Worm (Caenorhabditis elegans) whole organism, mixed stage, embryonic: ENCODE measurements around the gene C52E2.5.
A peak's percentile ranks its signal among the peaks of the same experiment; 100 is the strongest.
"Not testable (repeated sequence)": the region's sequence is repeated elsewhere in the genome, so short reads cannot be mapped to it uniquely, and the experiment has no call there.

Experiments
- bed-3 ChIP-seq: fragments of 200-800 bp; sonication (Bioruptor generic); optimal IDR thresholded peaks from 3 replicates; lab custom pipeline; 2018; ENCODE audit warnings: mild to moderate bottlenecking, missing genetic modification characterization, moderate library complexity, missing compliant biosample characterization
- ceh-39 ChIP-seq: fragments of 150-350 bp; optimal IDR thresholded peaks from 2 replicates; lab custom pipeline; 2014; ENCODE audit warnings: missing biosample characterization, missing genetic modification characterization
- ceh-43 ChIP-seq: fragments of 200-800 bp; sonication (Bioruptor generic); optimal IDR thresholded peaks from 2 replicates; lab custom pipeline; 2018; ENCODE audit warnings: mild to moderate bottlenecking, missing genetic modification characterization, moderate library complexity, missing compliant biosample characterization
- ces-1 ChIP-seq: fragments of 150-350 bp; optimal IDR thresholded peaks from 2 replicates; lab custom pipeline; 2014; ENCODE audit warnings: missing biosample characterization, missing genetic modification reagents, missing genetic modification characterization
- drap-1 ChIP-seq: fragments of 200-800 bp; sonication (Bioruptor generic); optimal IDR thresholded peaks from 3 replicates; lab custom pipeline; 2018; ENCODE audit warnings: mild to moderate bottlenecking, missing genetic modification characterization, missing compliant biosample characterization
- elt-1 ChIP-seq: sonication (generic microtip); optimal IDR thresholded peaks from 2 replicates; lab custom pipeline; 2017; ENCODE audit warnings: missing genetic modification characterization, mild to moderate bottlenecking, missing compliant biosample characterization, antibody characterized with exemption, moderate library complexity, borderline replicate concordance; ENCODE audit not compliant: insufficient read depth
- elt-3 ChIP-seq: fragments of 150-350 bp; optimal IDR thresholded peaks from 2 replicates; lab custom pipeline; 2014; ENCODE audit warnings: missing biosample characterization, missing genetic modification characterization
- flh-1 ChIP-seq: fragments of 200-800 bp; sonication (Bioruptor generic); optimal IDR thresholded peaks from 2 replicates; lab custom pipeline; 2018; ENCODE audit warnings: mild to moderate bottlenecking, missing genetic modification characterization, moderate library complexity, missing compliant biosample characterization
- ham-2 ChIP-seq: fragments of 200-800 bp; sonication (Bioruptor generic); optimal IDR thresholded peaks from 2 replicates; lab custom pipeline; 2018; ENCODE audit warnings: mild to moderate bottlenecking, missing genetic modification characterization, missing compliant biosample characterization
- hlh-1 ChIP-seq: fragments of 150-350 bp; optimal IDR thresholded peaks from 2 replicates; lab custom pipeline; 2014; ENCODE audit warnings: missing biosample characterization, missing genetic modification reagents, missing genetic modification characterization
- lin-13 ChIP-seq: fragments of 150-350 bp; optimal IDR thresholded peaks from 2 replicates; lab custom pipeline; 2014; ENCODE audit warnings: missing biosample characterization, missing genetic modification characterization
- lin-32 ChIP-seq: fragments of 200-800 bp; sonication (Bioruptor generic); optimal IDR thresholded peaks from 2 replicates; lab custom pipeline; 2018; ENCODE audit warnings: mild to moderate bottlenecking, missing genetic modification characterization, missing compliant biosample characterization
- lsy-2 ChIP-seq: fragments of 150-350 bp; optimal IDR thresholded peaks from 2 replicates; lab custom pipeline; 2014; ENCODE audit warnings: missing biosample characterization, missing genetic modification characterization
- mep-1 ChIP-seq: fragments of 150-350 bp; optimal IDR thresholded peaks from 2 replicates; lab custom pipeline; 2017; ENCODE audit warnings: missing biosample characterization, missing genetic modification reagents, missing genetic modification characterization, inconsistent platforms
- mls-2 ChIP-seq: sonication (generic microtip); optimal IDR thresholded peaks from 2 replicates; lab custom pipeline; 2016; ENCODE audit warnings: mild to moderate bottlenecking, missing genetic modification characterization, moderate library complexity, missing compliant biosample characterization
- nhr-2 ChIP-seq: fragments of 150-350 bp; optimal IDR thresholded peaks from 2 replicates; lab custom pipeline; 2014; ENCODE audit warnings: missing biosample characterization, missing genetic modification characterization
- nhr-237 ChIP-seq: fragments of 150-350 bp; optimal IDR thresholded peaks from 2 replicates; lab custom pipeline; 2014; ENCODE audit warnings: missing biosample characterization, missing genetic modification characterization
- nhr-28 ChIP-seq: fragments of 150-350 bp; optimal IDR thresholded peaks from 2 replicates; lab custom pipeline; 2014; ENCODE audit warnings: missing biosample characterization, missing genetic modification characterization
- nhr-76 ChIP-seq: sonication (generic microtip); optimal IDR thresholded peaks from 2 replicates; lab custom pipeline; 2017; ENCODE audit warnings: missing biosample characterization, missing genetic modification characterization
- sptf-1 ChIP-seq: sonication (generic microtip); optimal IDR thresholded peaks from 2 replicates; lab custom pipeline; 2017; ENCODE audit warnings: mild to moderate bottlenecking, missing genetic modification characterization, moderate library complexity, missing compliant biosample characterization
- tbx-8 ChIP-seq: fragments of 200-800 bp; sonication (Bioruptor generic); optimal IDR thresholded peaks from 2 replicates; lab custom pipeline; 2018; ENCODE audit warnings: mild to moderate bottlenecking, missing genetic modification characterization, moderate library complexity, missing compliant biosample characterization
- unc-120 ChIP-seq: sonication (generic microtip); optimal IDR thresholded peaks from 2 replicates; lab custom pipeline; 2017; ENCODE audit warnings: missing genetic modification characterization, missing compliant biosample characterization; ENCODE audit not compliant: poor library complexity, severe bottlenecking
- unc-39 ChIP-seq: fragments of 150-350 bp; optimal IDR thresholded peaks from 2 replicates; lab custom pipeline; 2014; ENCODE audit warnings: missing biosample characterization, missing genetic modification characterization
- zip-8 ChIP-seq: fragments of 150-350 bp; optimal IDR thresholded peaks from 2 replicates; lab custom pipeline; 2014; ENCODE audit warnings: missing biosample characterization, missing genetic modification characterization
- ztf-11 ChIP-seq: fragments of 150-350 bp; optimal IDR thresholded peaks from 2 replicates; lab custom pipeline; 2014; ENCODE audit warnings: missing biosample characterization, missing genetic modification characterization

C52E2.5 gene

ce11 chrII:1864278-1864677 is 21.5 kb upstream of the C52E2.5 start, which contains the start of gene C16C4.17:
TSS of gene C16C4.17 (plus strand) at chrII:1864578.
- TF ChIP-seq ztf-11 (tag; lab: Kevin White, UChicago) (no peak), unc-39 (tag; lab: Kevin White, UChicago) (no peak)

- not testable (repeated sequence) for TF ChIP-seq ces-1; nhr-28 (tag; lab: Kevin White, UChicago); elt-1 (tag; lab: Kevin White, UChicago)
Measured at ce11 chrII:1862334-1862733, 19.6 kb upstream of the C52E2.5 start, which contains the start of gene fbxb-98. TSS of gene fbxb-98 (plus strand) at chrII:1862634.

ce11 chrII:1861285-1861793 is 18.6 kb upstream of the C52E2.5 start, which contains the start of gene C16C4.18:
TSS of gene C16C4.18 (minus strand) at chrII:1861335.
- TF ChIP-seq mep-1, result peak; percentile 2
- TF ChIP-seq, all 35 proteins: peak for 1; not testable (repeated sequence) for 34

DNA sequence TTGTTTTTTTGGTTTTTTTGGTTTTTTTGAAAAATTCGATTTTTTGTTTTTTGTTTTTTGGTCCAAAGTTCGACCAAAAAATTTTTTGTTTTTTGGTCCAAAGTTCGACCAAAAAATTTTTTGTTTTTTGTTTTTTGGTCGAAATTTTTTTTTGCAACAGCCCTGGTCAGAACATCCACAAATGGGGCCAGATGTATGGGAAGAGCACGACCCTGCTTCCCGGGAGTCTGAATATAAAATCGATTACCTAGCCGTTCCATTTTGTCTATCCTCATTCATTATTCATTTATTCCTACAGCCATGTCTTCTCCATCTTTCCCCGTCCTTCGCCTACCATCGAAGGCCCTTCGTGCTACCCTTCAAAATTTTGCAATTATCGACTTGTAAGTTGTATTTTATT is 11.4 kb upstream of the C52E2.5 start, which contains the start of gene fbxb-95:
Gene fbxb-95, plus strand, starts transcription at position 301 of the 400 bp plus-strand sequence.
- not testable (repeated sequence) for TF ChIP-seq ces-1; hlh-1 (tag; lab: Kevin White, UChicago); ham-2 (GFP tag; lab: Kevin White, UChicago)

DNA sequence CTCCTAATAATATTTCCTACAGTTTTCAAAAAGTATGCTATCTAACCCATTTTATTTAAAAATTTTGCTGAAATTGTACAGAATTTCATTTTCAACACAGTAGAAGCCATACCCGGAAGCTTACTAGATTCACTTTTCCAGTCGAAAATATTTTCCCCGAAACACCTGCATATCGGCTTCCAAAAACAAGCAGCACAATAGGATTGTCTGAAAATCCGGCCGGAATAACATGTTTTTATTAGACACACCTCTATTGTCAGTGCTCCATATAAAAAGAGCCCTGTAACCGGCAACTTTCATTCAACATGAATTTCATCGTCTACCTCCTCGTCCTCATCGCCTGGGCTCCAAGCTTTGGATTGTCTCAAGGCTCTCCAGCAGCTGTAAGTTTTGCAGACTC is 9.8 kb upstream of the C52E2.5 start, which contains the start of gene C52E2.2:
Gene C52E2.2, plus strand, starts transcription at position 301 of the 400 bp plus-strand sequence.
- TF ChIP-seq mls-2 (tag; lab: Kevin White, UChicago) (no peak), ceh-39 (tag; lab: Kevin White, UChicago) (no peak), nhr-76 (tag; lab: Kevin White, UChicago) (no peak), elt-3 (tag; lab: Kevin White, UChicago) (no peak), nhr-237 (tag; lab: Kevin White, UChicago) (no peak), drap-1 (GFP tag; lab: Kevin White, UChicago) (no peak), tbx-8 (no peak), zip-8 (tag; lab: Kevin White, UChicago) (no peak)

DNA sequence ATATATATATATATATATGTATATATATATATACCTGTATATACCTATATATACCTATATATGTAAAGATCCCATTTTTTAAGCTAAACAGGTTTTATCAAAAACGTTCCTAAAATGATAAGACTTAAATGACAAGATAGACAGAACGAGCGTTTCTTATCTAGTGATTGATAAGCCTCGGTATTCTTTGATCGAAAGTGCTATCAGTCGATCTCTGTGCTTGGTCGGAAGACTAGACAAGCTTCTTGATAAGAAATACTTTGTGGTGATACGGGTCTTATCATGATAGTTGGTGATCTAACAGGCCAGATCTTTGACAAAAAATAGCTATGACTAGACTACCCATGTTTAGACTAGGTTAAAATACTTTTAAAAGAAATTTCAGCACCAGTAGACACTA is 9.0 kb upstream of the C52E2.5 start:
- TF ChIP-seq bed-3, result no peak
- TF ChIP-seq tbx-8, result no peak
- no peak for TF ChIP-seq nhr-76 (tag; lab: Kevin White, UChicago)
- TF ChIP-seq nhr-2 (tag; lab: Kevin White, UChicago), result no peak
- TF ChIP-seq sptf-1 (tag; lab: Kevin White, UChicago), result no peak
- no peak for TF ChIP-seq unc-39 (tag; lab: Kevin White, UChicago)
- no peak for TF ChIP-seq flh-1
- no peak for TF ChIP-seq mep-1
- TF ChIP-seq lin-32 (GFP tag; lab: Kevin White, UChicago), result no peak
- no peak for TF ChIP-seq lin-13 (tag; lab: Kevin White, UChicago)
- no peak for TF ChIP-seq nhr-28 (tag; lab: Kevin White, UChicago)
- no peak for TF ChIP-seq elt-3 (tag; lab: Kevin White, UChicago)
- TF ChIP-seq drap-1 (GFP tag; lab: Kevin White, UChicago), result no peak

DNA sequence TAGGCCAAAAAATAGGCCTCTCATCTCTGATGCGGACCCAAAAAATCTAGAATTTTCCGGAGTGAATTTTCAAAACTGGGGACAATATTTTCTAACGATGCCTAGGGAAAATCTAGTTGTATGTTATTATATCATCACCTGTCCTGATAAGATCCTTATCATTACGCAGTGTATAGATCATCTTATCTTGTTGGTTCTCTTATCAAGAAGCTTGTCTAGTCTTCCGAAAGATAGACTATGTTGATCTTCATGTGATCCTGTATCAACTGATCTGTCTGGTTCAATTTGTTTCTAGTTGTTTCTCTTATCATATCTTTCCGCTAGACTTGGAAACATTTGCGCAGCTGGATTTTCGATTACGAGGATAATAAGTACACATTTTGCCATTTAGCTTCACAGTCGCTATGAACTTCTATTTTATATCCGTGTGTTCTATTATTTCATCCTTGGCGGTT is 8.1 kb upstream of the C52E2.5 start, which contains the start of gene C52E2.3:
Gene C52E2.3, plus strand, starts transcription at position 405 of the 455 bp plus-strand sequence.
- TF ChIP-seq unc-120 (tag; lab: Kevin White, UChicago), result no peak
- peak; percentile 62 for TF ChIP-seq elt-1 (tag; lab: Kevin White, UChicago)
- TF ChIP-seq ceh-43 (GFP tag; lab: Kevin White, UChicago), result no peak
- peak; percentile 85 for TF ChIP-seq elt-3 (tag; lab: Kevin White, UChicago)

DNA sequence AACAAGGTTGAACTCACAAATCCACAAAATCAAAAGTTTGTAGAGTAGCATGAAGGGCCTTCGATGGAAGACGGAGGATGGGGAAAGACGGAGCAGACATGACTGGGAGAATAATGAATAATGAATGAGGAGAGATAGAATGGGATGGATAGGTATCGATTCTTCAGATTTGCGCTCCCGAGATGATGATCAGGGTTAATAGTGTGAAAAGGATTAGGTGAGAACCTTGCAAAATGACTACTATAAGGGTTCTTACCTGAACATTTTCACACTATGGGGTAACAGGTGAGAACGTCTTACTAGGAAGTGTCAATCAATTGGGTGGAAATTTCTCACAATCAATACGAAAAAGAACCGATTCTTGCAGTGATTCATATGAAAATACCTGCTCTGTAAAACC is 7.6 kb upstream of the C52E2.5 start, which contains the start of gene fbxb-96:
Gene fbxb-96, minus strand, starts transcription at position 101 of the 400 bp plus-strand sequence.
- TF ChIP-seq mls-2 (tag; lab: Kevin White, UChicago) (no peak), tbx-8 (no peak), lsy-2 (tag; lab: Kevin White, UChicago) (no peak)
